Worm (Caenorhabditis elegans) whole organism, L2 larva: ENCODE data around the gene ZK688.5.
A peak's percentile ranks its signal among the peaks of the same experiment; 100 is the strongest.

Experiments
- C34F6.9 ChIP-seq: fragments of 150-350 bp; optimal IDR thresholded peaks from 2 replicates; lab custom pipeline; 2014; ENCODE audit warnings: missing biosample characterization, missing genetic modification characterization
- F13H6.1 ChIP-seq: sonication (generic microtip); optimal IDR thresholded peaks from 2 replicates; lab custom pipeline; 2016; ENCODE audit warnings: missing genetic modification characterization, missing compliant biosample characterization
- R02D3.7 ChIP-seq: fragments of 150-350 bp; optimal IDR thresholded peaks from 2 replicates; lab custom pipeline; 2014; ENCODE audit warnings: missing biosample characterization, missing genetic modification characterization
- Y55F3AM.14 ChIP-seq: fragments of 200-800 bp; sonication (Bioruptor generic); optimal IDR thresholded peaks from 2 replicates; lab custom pipeline; 2018; ENCODE audit warnings: mild to moderate bottlenecking, missing genetic modification characterization, missing compliant biosample characterization
- ZK546.5 ChIP-seq: sonication (generic microtip); optimal IDR thresholded peaks from 2 replicates; lab custom pipeline; 2017; ENCODE audit warnings: missing biosample characterization, missing genetic modification characterization
- alr-1 ChIP-seq: fragments of 150-350 bp; optimal IDR thresholded peaks from 2 replicates; lab custom pipeline; 2014; ENCODE audit warnings: missing biosample characterization, missing genetic modification characterization
- aly-2 ChIP-seq: fragments of 150-350 bp; optimal IDR thresholded peaks from 2 replicates; lab custom pipeline; 2014; ENCODE audit warnings: missing biosample characterization, missing genetic modification characterization
- ama-1 ChIP-seq: fragments of 150-350 bp; optimal IDR thresholded peaks from 2 replicates; lab custom pipeline; 2018; ENCODE audit warnings: inconsistent platforms
- blmp-1 ChIP-seq: sonication (generic microtip); optimal IDR thresholded peaks from 2 replicates; lab custom pipeline; 2017; ENCODE audit warnings: missing genetic modification characterization, mild to moderate bottlenecking, missing compliant biosample characterization, antibody characterized with exemption, moderate library complexity; ENCODE audit not compliant: insufficient read depth
- ceh-16 ChIP-seq: fragments of 150-350 bp; optimal IDR thresholded peaks from 2 replicates; lab custom pipeline; 2014; ENCODE audit warnings: missing biosample characterization, missing genetic modification characterization
- ceh-82 ChIP-seq: fragments of 150-350 bp; optimal IDR thresholded peaks from 2 replicates; lab custom pipeline; 2014; ENCODE audit warnings: missing biosample characterization, missing genetic modification characterization
- crh-2 ChIP-seq: sonication (generic microtip); optimal IDR thresholded peaks from 2 replicates; lab custom pipeline; 2017; ENCODE audit warnings: missing biosample characterization, missing genetic modification characterization
- dmd-4 ChIP-seq: sonication (generic microtip); optimal IDR thresholded peaks from 2 replicates; lab custom pipeline; 2017; ENCODE audit warnings: missing biosample characterization, missing genetic modification characterization
- egl-27 ChIP-seq: sonication (generic microtip); optimal IDR thresholded peaks from 3 replicates; lab custom pipeline; 2017; ENCODE audit warnings: missing biosample characterization, missing genetic modification reagents, missing genetic modification characterization
- elt-1 ChIP-seq: fragments of 150-350 bp; optimal IDR thresholded peaks from 2 replicates; lab custom pipeline; 2014; ENCODE audit warnings: missing biosample characterization, missing genetic modification characterization
- elt-3 ChIP-seq: sonication (generic microtip); optimal IDR thresholded peaks from 2 replicates; lab custom pipeline; 2017; ENCODE audit warnings: missing biosample characterization, missing genetic modification characterization
- fos-1 ChIP-seq: fragments of 150-350 bp; optimal IDR thresholded peaks from 2 replicates; lab custom pipeline; 2014; ENCODE audit warnings: missing biosample characterization, missing genetic modification characterization
- gmeb-1 ChIP-seq: fragments of 150-350 bp; optimal IDR thresholded peaks from 2 replicates; lab custom pipeline; 2014; ENCODE audit warnings: missing biosample characterization, missing genetic modification characterization
- lin-11 ChIP-seq: fragments of 150-350 bp; sonication (generic microtip); optimal IDR thresholded peaks from 2 replicates; lab custom pipeline; 2014; ENCODE audit warnings: missing biosample characterization, missing genetic modification characterization, inconsistent platforms, mixed read lengths
- lin-13 ChIP-seq: fragments of 150-350 bp; optimal IDR thresholded peaks from 2 replicates; lab custom pipeline; 2014; ENCODE audit warnings: missing biosample characterization, missing genetic modification reagents, missing genetic modification characterization
- lin-39 ChIP-seq: fragments of 150-350 bp; optimal IDR thresholded peaks from 2 replicates; lab custom pipeline; 2014; ENCODE audit warnings: missing biosample characterization, missing genetic modification reagents, missing genetic modification characterization
- lsy-2 ChIP-seq, 2 experiments: fragments of 150-350 bp in 1 of 2; sonication (generic microtip) in 1 of 2; optimal IDR thresholded peaks; 2 replicates each; lab custom pipeline; 2014 to 2017; ENCODE audit warnings: missing biosample characterization in 2 of 2, missing genetic modification characterization in 2 of 2
- mab-5 ChIP-seq: fragments of 150-350 bp; optimal IDR thresholded peaks from 2 replicates; lab custom pipeline; 2014; ENCODE audit warnings: missing biosample characterization, missing genetic modification characterization
- mbf-1 ChIP-seq: sonication (generic microtip); optimal IDR thresholded peaks from 2 replicates; lab custom pipeline; 2017; ENCODE audit warnings: missing biosample characterization, missing genetic modification characterization
- mdl-1 ChIP-seq, 2 experiments: fragments of 150-350 bp in 1 of 2; sonication (generic microtip) in 1 of 2; optimal IDR thresholded peaks; 2 replicates each; lab custom pipeline; 2017; ENCODE audit warnings: missing biosample characterization in 2 of 2, missing genetic modification characterization in 2 of 2
- nhr-10 ChIP-seq: sonication (generic microtip); optimal IDR thresholded peaks from 2 replicates; lab custom pipeline; 2017; ENCODE audit warnings: missing biosample characterization, missing genetic modification characterization
- nhr-11 ChIP-seq: fragments of 150-350 bp; optimal IDR thresholded peaks from 2 replicates; lab custom pipeline; 2014; ENCODE audit warnings: missing biosample characterization, missing genetic modification characterization
- nhr-12 ChIP-seq: fragments of 150-350 bp; optimal IDR thresholded peaks from 2 replicates; lab custom pipeline; 2014; ENCODE audit warnings: missing biosample characterization, missing genetic modification characterization
- nhr-129 ChIP-seq: fragments of 150-350 bp; optimal IDR thresholded peaks from 2 replicates; lab custom pipeline; 2014; ENCODE audit warnings: missing biosample characterization, missing genetic modification characterization
- nhr-21 ChIP-seq: fragments of 150-350 bp; optimal IDR thresholded peaks from 2 replicates; lab custom pipeline; 2014; ENCODE audit warnings: missing biosample characterization, missing genetic modification characterization
- nhr-23 ChIP-seq: fragments of 150-350 bp; optimal IDR thresholded peaks from 2 replicates; lab custom pipeline; 2014; ENCODE audit warnings: missing biosample characterization, missing genetic modification reagents, missing genetic modification characterization
- nhr-237 ChIP-seq: fragments of 150-350 bp; optimal IDR thresholded peaks from 2 replicates; lab custom pipeline; 2014; ENCODE audit warnings: missing biosample characterization, missing genetic modification characterization
- nhr-25 ChIP-seq: fragments of 150-350 bp; sonication (generic microtip); optimal IDR thresholded peaks from 3 replicates; lab custom pipeline; 2014; ENCODE audit warnings: missing biosample characterization, missing genetic modification characterization
- nhr-6 ChIP-seq: fragments of 150-350 bp; optimal IDR thresholded peaks from 2 replicates; lab custom pipeline; 2014; ENCODE audit warnings: missing biosample characterization, missing genetic modification characterization
- nhr-77 ChIP-seq: fragments of 150-350 bp; optimal IDR thresholded peaks from 2 replicates; lab custom pipeline; 2014; ENCODE audit warnings: missing biosample characterization, missing genetic modification characterization
- peb-1 ChIP-seq: fragments of 150-350 bp; optimal IDR thresholded peaks from 2 replicates; lab custom pipeline; 2014; ENCODE audit warnings: missing biosample characterization, missing genetic modification characterization
- sem-4 ChIP-seq: fragments of 150-350 bp; optimal IDR thresholded peaks from 2 replicates; lab custom pipeline; 2014; ENCODE audit warnings: missing biosample characterization, missing genetic modification reagents, missing genetic modification characterization
- skn-1 ChIP-seq: sonication (generic microtip); optimal IDR thresholded peaks from 2 replicates; lab custom pipeline; 2017; ENCODE audit warnings: missing biosample characterization, missing genetic modification characterization
- sma-3 ChIP-seq: sonication (generic microtip); optimal IDR thresholded peaks from 2 replicates; lab custom pipeline; 2016; ENCODE audit warnings: missing genetic modification reagents, missing genetic modification characterization, missing compliant biosample characterization
- sma-9 ChIP-seq, 2 experiments: fragments of 150-350 bp in 1 of 2; sonication (generic microtip) in 1 of 2; optimal IDR thresholded peaks; 2 replicates each; lab custom pipeline; 2014 to 2016; ENCODE audit warnings: missing genetic modification characterization in 2 of 2, mild to moderate bottlenecking in 1 of 2, missing biosample characterization in 1 of 2, missing compliant biosample characterization in 1 of 2, missing genetic modification reagents in 1 of 2, moderate library complexity in 1 of 2
- snpc-4 ChIP-seq: fragments of 150-350 bp; optimal IDR thresholded peaks from 2 replicates; lab custom pipeline; 2014; ENCODE audit warnings: missing biosample characterization, missing genetic modification characterization
- unc-39 ChIP-seq: fragments of 150-350 bp; optimal IDR thresholded peaks from 2 replicates; lab custom pipeline; 2014; ENCODE audit warnings: missing biosample characterization, missing genetic modification characterization
- unc-55 ChIP-seq: fragments of 150-350 bp; sonication (generic microtip); optimal IDR thresholded peaks from 3 replicates; lab custom pipeline; 2014; ENCODE audit warnings: missing biosample characterization, missing genetic modification reagents, missing genetic modification characterization
- unc-62 ChIP-seq: fragments of 150-350 bp; optimal IDR thresholded peaks from 2 replicates; lab custom pipeline; 2014; ENCODE audit warnings: missing biosample characterization, missing genetic modification reagents, missing genetic modification characterization
- zag-1 ChIP-seq: fragments of 150-350 bp; optimal IDR thresholded peaks from 2 replicates; lab custom pipeline; 2014; ENCODE audit warnings: missing biosample characterization, missing genetic modification characterization
- ztf-1 ChIP-seq: fragments of 200-800 bp; sonication (Bioruptor generic); conservative IDR thresholded peaks from 2 replicates; pipeline ENCODE4 v1.3.6; 2022; ENCODE audit warnings: missing genetic modification characterization, missing compliant biosample characterization
- ztf-11 ChIP-seq: sonication (generic microtip); optimal IDR thresholded peaks from 2 replicates; lab custom pipeline; 2017; ENCODE audit warnings: missing biosample characterization, missing genetic modification characterization
- ztf-4 ChIP-seq: fragments of 150-350 bp; optimal IDR thresholded peaks from 2 replicates; lab custom pipeline; 2014; ENCODE audit warnings: missing biosample characterization, missing genetic modification characterization

The ZK688.5 gene

ce11 chrIII:7940819-7941218 lies 49.4 kb upstream of the ZK688.5 start, which contains the start of gene C29E4.12:
Gene C29E4.12, plus strand, starts transcription at chrIII:7941151.
- TF ChIP-seq unc-62 (GFP tag; lab: Kevin White, UChicago), result no peak
- peak; percentile 20 for TF ChIP-seq R02D3.7
- TF ChIP-seq blmp-1 (tag; lab: Kevin White, UChicago), result no peak
- no peak for TF ChIP-seq snpc-4 (tag; lab: Kevin White, UChicago)
- peak; percentile 31 for TF ChIP-seq ama-1 (lab: Kevin White, UChicago)
- no peak for TF ChIP-seq elt-1 (tag; lab: Kevin White, UChicago)
- peak; percentile 64 for TF ChIP-seq nhr-129 (tag; lab: Kevin White, UChicago)
- no peak for TF ChIP-seq sem-4
- no peak for TF ChIP-seq ceh-82
- TF ChIP-seq sma-9 (GFP tag; optimal IDR thresholded peaks at IDR 0.05; lab: Kevin White, UChicago), result peak; percentile 58
- TF ChIP-seq sma-9 (tag; optimal IDR thresholded peaks at IDR 0.05; lab: Kevin White, UChicago), result no peak
- no peak for TF ChIP-seq ZK546.5 (tag; lab: Kevin White, UChicago)
- TF ChIP-seq nhr-6 (tag; lab: Kevin White, UChicago), result no peak
- peak; percentile 46 for TF ChIP-seq F13H6.1 (tag; lab: Kevin White, UChicago)
- TF ChIP-seq alr-1 (tag; lab: Kevin White, UChicago), result no peak
- TF ChIP-seq sma-3 (GFP tag; lab: Kevin White, UChicago), result peak; percentile 61
- peak; percentile 81 for TF ChIP-seq C34F6.9 (tag; lab: Kevin White, UChicago)
- TF ChIP-seq nhr-237 (tag; lab: Kevin White, UChicago), result no peak
- no peak for TF ChIP-seq mdl-1 (tag; optimal IDR thresholded peaks at IDR 0.05; lab: Kevin White, UChicago)
- TF ChIP-seq nhr-23 (tag; lab: Kevin White, UChicago), result no peak
- peak; percentile 70 for TF ChIP-seq lin-11 (tag; lab: Kevin White, UChicago)
- no peak for TF ChIP-seq dmd-4 (tag; lab: Kevin White, UChicago)
- peak; percentile 30 for TF ChIP-seq nhr-77 (tag; lab: Kevin White, UChicago)
- peak; percentile 49 for TF ChIP-seq crh-2 (tag; lab: Kevin White, UChicago)
- TF ChIP-seq skn-1 (tag; lab: Kevin White, UChicago), result no peak
- no peak for TF ChIP-seq ztf-11
- peak; percentile 51 to 88 for TF ChIP-seq lsy-2 (tag; optimal IDR thresholded peaks at IDR 0.05; lab: Kevin White, UChicago)
- TF ChIP-seq peb-1, result no peak
- TF ChIP-seq elt-3, result no peak
- no peak for TF ChIP-seq aly-2 (tag; lab: Kevin White, UChicago)
- no peak for TF ChIP-seq lin-39 (tag; lab: Kevin White, UChicago)
- no peak for TF ChIP-seq ztf-1
- TF ChIP-seq gmeb-1 (tag; lab: Kevin White, UChicago), result peak; percentile 97
- no peak for TF ChIP-seq Y55F3AM.14 (GFP tag; lab: Kevin White, UChicago)
- TF ChIP-seq mbf-1 (tag; lab: Kevin White, UChicago), result no peak
- no peak for TF ChIP-seq egl-27 (tag; lab: Kevin White, UChicago)
- TF ChIP-seq lin-13 (GFP tag; lab: Kevin White, UChicago), result peak; percentile 68
- TF ChIP-seq nhr-12, result no peak
- no peak for TF ChIP-seq ceh-16
- TF ChIP-seq nhr-21, result peak; percentile 42
- TF ChIP-seq unc-39 (tag; lab: Kevin White, UChicago), result no peak
- no peak for TF ChIP-seq ztf-4 (tag; lab: Kevin White, UChicago)
- TF ChIP-seq nhr-11 (tag; lab: Kevin White, UChicago), result no peak
- TF ChIP-seq fos-1 (tag; lab: Kevin White, UChicago), result no peak
- TF ChIP-seq nhr-10 (tag; lab: Kevin White, UChicago), result no peak
- peak; percentile 86 for TF ChIP-seq unc-55
- TF ChIP-seq zag-1 (tag; lab: Kevin White, UChicago), result no peak
- TF ChIP-seq mab-5 (tag; lab: Kevin White, UChicago), result peak; percentile 56
- peak; percentile 60 for TF ChIP-seq nhr-25 (tag; lab: Kevin White, UChicago)
- TF ChIP-seq, all 48 proteins: peak for 17
